Worm (Caenorhabditis elegans) whole organism, early embryonic: ENCODE measurements around the gene W08F4.5.

Experiments used
- ceh-13 ChIP-seq: fragments of 200-800 bp; sonication (Bioruptor generic); optimal IDR thresholded peaks from 2 replicates; lab custom pipeline; 2018; ENCODE audit warnings: mild to moderate bottlenecking, missing genetic modification characterization, missing compliant biosample characterization
- hnd-1 ChIP-seq: sonication (generic microtip); optimal IDR thresholded peaks from 2 replicates; lab custom pipeline; 2016; ENCODE audit warnings: missing genetic modification characterization, missing compliant biosample characterization

DNA sequence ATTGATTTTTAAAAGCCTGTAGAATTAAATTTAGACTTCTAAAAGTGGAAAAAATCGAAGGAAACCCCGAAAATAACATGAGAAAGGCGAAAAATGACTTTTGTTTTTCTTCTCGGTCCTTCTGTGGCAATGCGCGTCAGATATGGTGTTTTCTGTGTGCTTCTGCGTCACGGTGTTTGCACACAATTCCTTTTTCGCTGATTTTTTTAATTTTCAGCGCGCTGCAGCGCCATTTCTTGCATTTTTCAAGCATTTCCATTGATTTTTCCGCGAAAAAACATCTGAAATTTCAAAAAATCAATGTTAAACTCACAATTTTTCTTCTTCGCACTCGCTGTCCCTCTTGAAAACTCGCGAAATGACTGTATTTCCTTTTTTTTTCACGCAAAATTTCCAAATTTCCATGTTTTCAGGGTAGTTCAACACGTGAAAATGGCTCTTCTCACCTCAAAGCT is 11.5 kb upstream of the W08F4.5 start, which contains the start of the genes cdc-37 and W08F4.3:
- no peak for TF ChIP-seq ceh-13
- TF ChIP-seq hnd-1: no peak
